Worm (Caenorhabditis elegans) whole organism, dauer: Measurements from ENCODE around the gene pqe-1.

Source experiments
- unc-62 ChIP-seq: sonication (generic microtip); optimal IDR thresholded peaks from 2 replicates; lab custom pipeline; 2017; ENCODE audit warnings: missing biosample characterization, missing genetic modification reagents, missing genetic modification characterization

The pqe-1 gene

DNA sequence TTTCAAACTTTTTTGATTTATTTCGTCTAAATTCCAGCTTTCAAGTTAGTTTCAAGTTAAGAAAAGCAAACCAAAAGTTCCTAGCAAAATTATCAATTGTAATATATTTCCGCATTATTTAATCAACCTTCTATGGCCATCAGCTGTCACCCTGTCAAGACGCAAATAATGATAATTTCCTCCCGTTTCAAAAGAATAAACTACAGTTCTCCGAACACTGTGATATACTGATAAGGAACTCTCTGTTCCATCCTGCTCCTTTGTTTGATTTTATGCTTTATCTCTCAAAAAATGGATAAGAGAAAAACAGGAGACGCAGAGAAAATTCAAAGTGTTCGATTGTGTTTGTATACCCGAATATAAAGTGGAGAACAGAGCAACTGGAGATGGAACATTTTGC, 19.8 kb upstream of the pqe-1 start:
- TF ChIP-seq unc-62 (GFP tag; lab: Kevin White, UChicago) = no peak

DNA sequence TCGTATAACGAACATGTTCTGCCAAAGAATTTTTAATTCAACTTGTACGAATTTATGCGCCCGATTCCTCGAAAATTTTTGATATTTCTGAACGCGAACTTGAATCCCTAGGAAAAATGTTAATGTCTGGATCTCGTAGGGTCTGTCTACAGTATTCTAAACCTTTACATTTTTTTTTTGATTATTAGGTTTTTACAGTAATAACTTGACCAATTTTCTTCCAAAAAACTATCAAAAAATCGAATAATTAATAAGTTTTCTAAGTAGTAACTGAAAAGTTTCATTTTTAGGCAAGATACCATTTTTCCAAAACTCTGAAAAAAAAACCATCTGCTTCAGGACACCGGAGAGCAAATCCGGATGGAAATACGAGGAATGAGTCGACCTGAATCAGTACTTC, 16.8 kb upstream of the pqe-1 start:
- TF ChIP-seq unc-62 (GFP tag; lab: Kevin White, UChicago) = no peak

- no peak for TF ChIP-seq unc-62 (GFP tag; lab: Kevin White, UChicago)
Measured at ce11 chrIII:5294867-5295266, 16.2 kb upstream of the pqe-1 start.

DNA sequence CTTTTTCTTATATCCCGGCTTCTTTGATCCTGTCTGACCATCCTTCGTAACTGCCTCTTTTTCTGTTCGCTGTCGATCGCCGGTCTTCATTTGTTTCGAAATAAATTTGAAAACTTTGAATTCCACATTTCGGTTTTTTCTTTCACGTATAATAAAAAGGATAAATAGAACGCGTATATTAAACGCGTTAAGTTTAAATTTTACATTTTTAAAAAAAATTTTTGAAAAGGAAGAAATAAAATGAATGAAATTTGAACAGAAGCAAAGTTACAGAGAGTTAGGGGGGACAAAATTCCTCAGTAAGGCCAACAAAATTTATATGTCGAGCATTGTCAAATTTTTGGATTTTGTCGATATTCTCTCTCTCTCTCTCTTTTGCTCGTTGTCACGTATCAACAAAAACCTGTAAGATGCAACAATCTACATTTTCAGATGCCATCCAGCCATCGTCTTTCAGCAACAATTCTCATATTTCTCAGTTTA, 9.2 kb upstream of the pqe-1 start, which contains the start of the genes T15B12.2 and F52C9.5:
Gene T15B12.2 (minus strand): TSS at position 101 of the 483 bp plus-strand sequence.
Gene F52C9.5 (plus strand): TSS at position 433 of the 483 bp plus-strand sequence.
- no peak for TF ChIP-seq unc-62 (GFP tag; lab: Kevin White, UChicago)

DNA sequence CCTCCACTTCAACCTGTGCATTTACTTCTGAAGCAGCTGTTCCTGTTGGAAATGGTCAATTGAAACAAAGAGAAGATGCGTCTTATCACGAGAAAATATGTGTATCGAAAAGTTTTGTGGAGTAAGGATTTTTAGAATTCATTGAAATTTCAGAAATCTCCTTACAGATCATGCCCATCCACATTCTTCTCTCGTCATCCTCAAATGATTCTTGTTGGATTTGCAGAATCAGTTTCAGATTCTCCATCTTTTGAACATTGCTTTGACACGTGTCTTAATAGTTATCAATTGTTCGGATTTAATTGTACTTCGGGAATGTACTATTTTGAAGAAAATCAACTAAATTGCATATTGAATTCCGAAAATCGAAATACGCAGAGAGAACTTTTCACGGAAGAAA, 7.0 kb upstream of the pqe-1 start:
- TF ChIP-seq unc-62 (GFP tag; lab: Kevin White, UChicago) = no peak

- TF ChIP-seq unc-62 (GFP tag; lab: Kevin White, UChicago) = no peak
Measured at ce11 chrIII:5305725-5306124, 5.3 kb upstream of the pqe-1 start.

DNA sequence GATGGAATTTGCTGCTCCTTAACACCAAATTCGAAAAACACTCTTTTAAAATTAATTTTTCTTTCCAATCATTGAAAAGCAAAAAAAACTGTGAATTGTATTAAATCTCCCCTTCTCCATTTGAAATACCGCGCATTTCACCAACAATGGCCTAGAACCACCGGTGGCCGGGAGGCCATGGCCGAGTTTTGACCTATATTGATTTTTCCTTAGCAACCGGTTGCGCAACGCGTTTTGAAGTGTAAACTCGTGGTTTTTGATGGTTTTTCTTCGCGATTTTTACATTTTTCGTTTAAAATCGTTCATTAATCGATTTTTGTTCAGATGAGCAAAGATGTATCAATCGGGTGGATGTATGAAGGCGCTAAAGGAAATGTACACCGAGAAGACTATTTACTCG, 2.8 kb upstream of the pqe-1 start, which contains the start of gene mog-3:
Gene mog-3 (plus strand): TSS at position 319 of the 400 bp plus-strand sequence.
- no peak for TF ChIP-seq unc-62 (GFP tag; lab: Kevin White, UChicago)

ce11 chrIII:5310403-5310802, 637 bp upstream of the pqe-1 start:
- TF ChIP-seq unc-62 (GFP tag; lab: Kevin White, UChicago) = no peak

ce11 chrIII:5318610-5319009, 7.6 kb downstream of the pqe-1 start:
- no peak for TF ChIP-seq unc-62 (GFP tag; lab: Kevin White, UChicago)

DNA sequence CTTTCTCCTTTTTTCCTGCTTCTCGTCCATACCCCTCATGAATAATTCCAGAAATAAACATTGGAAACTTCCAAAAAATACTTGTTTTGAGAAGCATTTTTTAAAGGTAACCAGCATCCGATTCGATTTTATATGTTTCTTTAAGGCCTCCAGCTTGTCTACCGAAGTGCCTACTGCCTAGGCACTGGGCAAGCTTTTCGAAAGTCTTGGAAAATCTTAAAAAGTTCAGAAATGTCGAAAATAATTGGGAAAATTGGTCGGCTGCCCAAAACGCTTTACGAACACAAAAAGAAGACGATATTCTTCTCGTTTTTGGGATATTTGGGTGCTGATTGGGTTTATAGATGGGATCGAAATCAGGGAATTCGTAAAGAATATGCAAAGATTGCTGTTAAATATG, 10.6 kb downstream of the pqe-1 start, which contains the start of gene F52C9.3:
Gene F52C9.3 (plus strand): TSS at position 225 of the 400 bp plus-strand sequence.
- TF ChIP-seq unc-62 (GFP tag; lab: Kevin White, UChicago) = no peak

ce11 chrIII:5326323-5326722, 15.3 kb downstream of the pqe-1 start, which contains the start of gene sorf-2:
Gene sorf-2 (plus strand): TSS chrIII:5326623.
- TF ChIP-seq unc-62 (GFP tag; lab: Kevin White, UChicago) = no peak

- no peak for TF ChIP-seq unc-62 (GFP tag; lab: Kevin White, UChicago)
Measured at ce11 chrIII:5329372-5329771, 18.3 kb downstream of the pqe-1 start.

DNA sequence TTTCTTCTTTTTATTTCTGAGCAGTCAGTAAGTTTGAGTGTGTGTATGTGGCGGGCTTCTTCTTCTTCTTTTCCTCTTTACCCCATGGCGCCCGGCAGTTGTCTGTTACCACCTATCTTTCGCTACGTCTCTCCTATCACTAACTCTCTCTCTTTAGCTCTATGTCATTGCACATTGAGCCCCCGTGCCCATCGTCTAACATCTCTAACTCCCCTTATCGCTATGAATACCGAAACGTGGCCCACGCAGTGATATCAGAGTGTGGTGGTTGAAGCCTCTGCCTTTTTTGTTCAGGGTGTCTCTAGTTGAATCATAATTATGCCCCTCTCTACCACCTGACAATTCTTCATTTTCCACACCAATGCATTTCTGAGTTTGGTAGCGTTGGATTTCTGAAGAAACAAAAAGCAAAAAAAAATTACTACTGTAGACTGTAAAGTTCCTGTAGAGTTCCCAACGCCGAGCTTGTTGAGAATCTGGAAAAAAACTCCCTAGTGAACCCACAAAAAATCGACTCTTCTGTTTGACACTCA, 23.5 kb downstream of the pqe-1 start:
- TF ChIP-seq unc-62 (GFP tag; lab: Kevin White, UChicago) = no peak

ce11 chrIII:5338787-5339186, 27.7 kb downstream of the pqe-1 start:
- TF ChIP-seq unc-62 (GFP tag; lab: Kevin White, UChicago) = no peak

DNA sequence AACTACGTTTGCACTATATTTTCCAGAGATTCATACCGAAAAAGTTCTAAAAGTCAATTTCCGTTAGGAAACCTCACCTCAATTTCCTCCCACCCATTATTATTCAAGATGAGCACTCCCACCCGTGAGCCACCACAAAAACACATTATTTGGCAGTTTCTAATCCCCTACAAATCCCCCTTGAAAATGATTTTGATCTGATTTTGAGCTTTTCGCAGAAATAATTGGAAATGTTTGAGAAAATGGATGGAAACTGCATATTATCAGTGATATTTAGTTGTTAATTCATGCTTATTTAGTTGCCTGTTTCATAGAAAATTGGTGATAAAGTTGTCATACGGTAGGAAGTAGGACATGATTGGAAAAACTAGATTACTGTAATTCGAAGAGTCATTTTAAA, 29.5 kb downstream of the pqe-1 start:
- TF ChIP-seq unc-62 (GFP tag; lab: Kevin White, UChicago) = no peak

ce11 chrIII:5341382-5341781, 30.3 kb downstream of the pqe-1 start, which contains the start of gene ZK121.2:
Gene ZK121.2 (plus strand): TSS chrIII:5341682.
- TF ChIP-seq unc-62 (GFP tag; lab: Kevin White, UChicago) = no peak

DNA sequence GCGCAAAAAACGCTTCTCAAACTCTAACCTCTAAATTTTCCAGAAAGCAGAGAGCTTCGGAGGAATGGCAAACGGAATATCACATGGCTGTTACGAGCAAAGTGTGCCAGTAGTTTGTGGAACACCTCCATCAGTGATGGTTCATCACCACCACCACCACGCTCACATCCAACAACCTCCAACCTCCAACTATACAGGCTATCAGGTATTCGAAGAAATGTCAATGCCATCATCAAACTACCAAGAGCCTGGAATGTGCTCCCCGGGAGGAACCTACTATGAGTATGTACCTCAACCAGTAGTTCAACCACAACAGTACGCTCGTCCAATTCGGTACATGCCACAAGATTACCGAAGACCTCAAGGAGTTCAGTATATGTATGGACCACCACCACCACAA, 32.5 kb downstream of the pqe-1 start:
- TF ChIP-seq unc-62 (GFP tag; lab: Kevin White, UChicago) = no peak
